Worm (Caenorhabditis elegans) whole organism, early embryonic: ENCODE results near the gene Y75B8A.13.
"Not testable (repeated sequence)": the region's sequence is repeated elsewhere in the genome, so short reads cannot be mapped to it uniquely, and the experiment has no call there.

Experiments used
- B0310.2 ChIP-seq: sonication (generic microtip); optimal IDR thresholded peaks from 2 replicates; lab custom pipeline; 2016; ENCODE audit warnings: mild to moderate bottlenecking, missing genetic modification characterization, missing compliant biosample characterization
- F13C5.2 ChIP-seq: sonication (generic microtip); optimal IDR thresholded peaks from 2 replicates; lab custom pipeline; 2017; ENCODE audit warnings: mild to moderate bottlenecking, missing genetic modification characterization, inconsistent platforms, missing compliant biosample characterization
- aly-1 ChIP-seq: sonication (generic microtip); optimal IDR thresholded peaks from 2 replicates; lab custom pipeline; 2016; ENCODE audit warnings: missing genetic modification characterization, missing compliant biosample characterization
- ama-1 ChIP-seq: fragments of 150-350 bp; optimal IDR thresholded peaks from 2 replicates; lab custom pipeline; 2014
- ceh-13 ChIP-seq: fragments of 200-800 bp; sonication (Bioruptor generic); optimal IDR thresholded peaks from 2 replicates; lab custom pipeline; 2018; ENCODE audit warnings: mild to moderate bottlenecking, missing genetic modification characterization, missing compliant biosample characterization
- ceh-36 ChIP-seq: sonication (generic microtip); optimal IDR thresholded peaks from 2 replicates; lab custom pipeline; 2016; ENCODE audit warnings: missing genetic modification characterization, inconsistent platforms, missing compliant biosample characterization
- ets-7 ChIP-seq: sonication (generic microtip); optimal IDR thresholded peaks from 2 replicates; lab custom pipeline; 2016; ENCODE audit warnings: missing genotype, missing genetic modification characterization, missing compliant biosample characterization
- flt-1 ChIP-seq: fragments of 200-800 bp; sonication (Bioruptor generic); IDR thresholded peaks from 2 replicates; pipeline ENCODE4 v1.3.6; 2022; ENCODE audit warnings: missing genetic modification characterization, missing compliant biosample characterization
- hmbx-1 ChIP-seq: sonication (generic microtip); optimal IDR thresholded peaks from 2 replicates; lab custom pipeline; 2016; ENCODE audit warnings: mild to moderate bottlenecking, missing genetic modification characterization, missing compliant biosample characterization
- hmg-4 ChIP-seq: fragments of 200-800 bp; sonication (Bioruptor generic); optimal IDR thresholded peaks from 2 replicates; lab custom pipeline; 2018; ENCODE audit warnings: mild to moderate bottlenecking, missing genetic modification characterization, missing compliant biosample characterization
- hnd-1 ChIP-seq: sonication (generic microtip); optimal IDR thresholded peaks from 2 replicates; lab custom pipeline; 2016; ENCODE audit warnings: missing genetic modification characterization, missing compliant biosample characterization
- pes-1 ChIP-seq: fragments of 200-800 bp; sonication (Bioruptor generic); IDR thresholded peaks from 2 replicates; pipeline ENCODE4 v1.3.6; 2022; ENCODE audit warnings: missing genetic modification reagents, missing genetic modification characterization, missing compliant biosample characterization
- scrt-1 ChIP-seq: fragments of 200-800 bp; sonication (Bioruptor generic); IDR thresholded peaks from 2 replicates; pipeline ENCODE4 v1.3.6; 2022; ENCODE audit warnings: missing genetic modification characterization, missing compliant biosample characterization
- sea-1 ChIP-seq: fragments of 200-800 bp; sonication (Bioruptor generic); conservative IDR thresholded peaks from 2 replicates; pipeline ENCODE4 v1.3.6; 2022; ENCODE audit warnings: missing genetic modification characterization, missing compliant biosample characterization
- tbx-11 ChIP-seq: fragments of 200-800 bp; sonication (Bioruptor generic); IDR thresholded peaks from 2 replicates; pipeline ENCODE4 v1.3.6; 2022; ENCODE audit warnings: missing genetic modification characterization, missing compliant biosample characterization
- tbx-37 ChIP-seq: fragments of 200-800 bp; sonication (Bioruptor generic); conservative IDR thresholded peaks from 2 replicates; pipeline ENCODE4 v1.3.6; 2022; ENCODE audit warnings: missing genetic modification reagents, missing genetic modification characterization, missing compliant biosample characterization
- tra-4 ChIP-seq: sonication (generic microtip); optimal IDR thresholded peaks from 2 replicates; lab custom pipeline; 2017; ENCODE audit warnings: missing genetic modification characterization, missing compliant biosample characterization

Y75B8A.13 gene

ce11 chrIII:12195991-12196390, 19.5 kb downstream of the Y75B8A.13 start:
- peak; percentile 79 for TF ChIP-seq ceh-36
- TF ChIP-seq hmg-4 (GFP tag; lab: Kevin White, UChicago) = no peak

ce11 chrIII:12194190-12194589, 21.3 kb downstream of the Y75B8A.13 start, which contains the start of gene Y75B8A.44:
Gene Y75B8A.44 (plus strand): TSS chrIII:12194490.
- TF ChIP-seq scrt-1 (GFP tag; lab: Robert Waterston, UW) (no peak), sea-1 (GFP tag; lab: Robert Waterston, UW) (no peak), tbx-11 (GFP tag; lab: Robert Waterston, UW) (no peak), pes-1 (GFP tag; lab: Robert Waterston, UW) (no peak), hnd-1 (tag; lab: Kevin White, UChicago) (no peak), flt-1 (no peak), F13C5.2 (no peak)

- TF ChIP-seq ceh-13 (GFP tag; lab: Kevin White, UChicago) (no peak), aly-1 (tag; lab: Kevin White, UChicago) (no peak), ceh-36 (no peak), ama-1 (lab: Kevin White, UChicago) (no peak), pes-1 (GFP tag; lab: Robert Waterston, UW) (no peak), tra-4 (tag; lab: Kevin White, UChicago) (no peak), flt-1 (no peak), hnd-1 (tag; lab: Kevin White, UChicago) (no peak), F13C5.2 (no peak), B0310.2 (tag; lab: Kevin White, UChicago) (no peak)
These were observed 27.3 kb downstream of the Y75B8A.13 start for ce11 chrIII:12188236-12188635.

- TF ChIP-seq tbx-37 (GFP tag; lab: Robert Waterston, UW) (no peak), F13C5.2 (no peak), aly-1 (tag; lab: Kevin White, UChicago) (no peak), scrt-1 (GFP tag; lab: Robert Waterston, UW) (no peak), sea-1 (GFP tag; lab: Robert Waterston, UW) (no peak), hmg-4 (GFP tag; lab: Kevin White, UChicago) (no peak), pes-1 (GFP tag; lab: Robert Waterston, UW) (no peak), ceh-36 (no peak), B0310.2 (tag; lab: Kevin White, UChicago) (no peak), ama-1 (lab: Kevin White, UChicago) (no peak), hmbx-1 (tag; lab: Kevin White, UChicago) (no peak), flt-1 (no peak)
These were observed 29.4 kb downstream of the Y75B8A.13 start, which contains the start of gene lury-1 for ce11 chrIII:12186111-12186510. Gene lury-1 (plus strand): TSS chrIII:12186411.

- TF ChIP-seq hmbx-1 (tag; lab: Kevin White, UChicago) = no peak
- TF ChIP-seq hmg-4 (GFP tag; lab: Kevin White, UChicago) = no peak
- no peak for TF ChIP-seq hnd-1 (tag; lab: Kevin White, UChicago)
- TF ChIP-seq F13C5.2 = no peak
- no peak for TF ChIP-seq tbx-37 (GFP tag; lab: Robert Waterston, UW)
- no peak for TF ChIP-seq pes-1 (GFP tag; lab: Robert Waterston, UW)
- TF ChIP-seq tra-4 (tag; lab: Kevin White, UChicago) = no peak
- no peak for TF ChIP-seq flt-1
- TF ChIP-seq ets-7 (tag; lab: Kevin White, UChicago) = no peak
- TF ChIP-seq sea-1 (GFP tag; lab: Robert Waterston, UW) = no peak
- no peak for TF ChIP-seq B0310.2 (tag; lab: Kevin White, UChicago)
- no peak for TF ChIP-seq aly-1 (tag; lab: Kevin White, UChicago)
These were observed 32.6 kb downstream of the Y75B8A.13 start, which contains the start of gene Y75B8A.10 for ce11 chrIII:12182919-12183318. Gene Y75B8A.10 (minus strand): TSS chrIII:12183019.

- TF ChIP-seq F13C5.2 (peak; percentile 6), ama-1 (lab: Kevin White, UChicago) (no peak)
These were observed 37.4 kb downstream of the Y75B8A.13 start for ce11 chrIII:12178121-12178520.

- TF ChIP-seq ceh-36; F13C5.2; hmg-4 (GFP tag; lab: Kevin White, UChicago): not testable (repeated sequence)
These were observed 38.4 kb downstream of the Y75B8A.13 start, which contains the start of gene gly-11 for ce11 chrIII:12177145-12177544. Gene gly-11 (minus strand): TSS chrIII:12177245.

- TF ChIP-seq flt-1 (no peak), aly-1 (tag; lab: Kevin White, UChicago) (no peak), sea-1 (GFP tag; lab: Robert Waterston, UW) (no peak), B0310.2 (tag; lab: Kevin White, UChicago) (no peak), ets-7 (tag; lab: Kevin White, UChicago) (no peak), hmbx-1 (tag; lab: Kevin White, UChicago) (no peak), F13C5.2 (no peak), scrt-1 (GFP tag; lab: Robert Waterston, UW) (no peak), hmg-4 (GFP tag; lab: Kevin White, UChicago) (no peak), ceh-13 (GFP tag; lab: Kevin White, UChicago) (no peak), ceh-36 (no peak), tbx-11 (GFP tag; lab: Robert Waterston, UW) (no peak), tbx-37 (GFP tag; lab: Robert Waterston, UW) (no peak), hnd-1 (tag; lab: Kevin White, UChicago) (no peak), tra-4 (tag; lab: Kevin White, UChicago) (no peak), ama-1 (lab: Kevin White, UChicago) (no peak), pes-1 (GFP tag; lab: Robert Waterston, UW) (no peak)
These were observed 48.5 kb downstream of the Y75B8A.13 start for ce11 chrIII:12167030-12167429.
